Worm (Caenorhabditis elegans) whole organism, late embryonic: ENCODE measurements around the gene gegf-1.

Experiments
- C08G9.2 ChIP-seq: sonication (generic microtip); optimal IDR thresholded peaks from 2 replicates; lab custom pipeline; 2016; ENCODE audit warnings: mild to moderate bottlenecking, missing genetic modification characterization, moderate library complexity, missing compliant biosample characterization
- C38D4.7 ChIP-seq: fragments of 200-800 bp; sonication (Bioruptor generic); optimal IDR thresholded peaks from 2 replicates; lab custom pipeline; 2018; ENCODE audit warnings: mild to moderate bottlenecking, missing genetic modification characterization, moderate library complexity, missing compliant biosample characterization
- ama-1 ChIP-seq: fragments of 150-350 bp; optimal IDR thresholded peaks from 2 replicates; lab custom pipeline; 2014
- ceh-14 ChIP-seq: sonication (generic microtip); optimal IDR thresholded peaks from 2 replicates; lab custom pipeline; 2016; ENCODE audit warnings: missing genotype, missing genetic modification characterization, missing compliant biosample characterization
- ceh-18 ChIP-seq: sonication (generic microtip); optimal IDR thresholded peaks from 2 replicates; lab custom pipeline; 2016; ENCODE audit warnings: missing genetic modification characterization, missing compliant biosample characterization
- ceh-22 ChIP-seq: sonication (generic microtip); optimal IDR thresholded peaks from 2 replicates; lab custom pipeline; 2017; ENCODE audit warnings: missing biosample characterization, missing genetic modification characterization
- ceh-24 ChIP-seq: sonication (generic microtip); optimal IDR thresholded peaks from 2 replicates; lab custom pipeline; 2016; ENCODE audit warnings: mild to moderate bottlenecking, missing genetic modification characterization, missing compliant biosample characterization
- ceh-34 ChIP-seq: sonication (generic microtip); optimal IDR thresholded peaks from 2 replicates; lab custom pipeline; 2016; ENCODE audit warnings: mild to moderate bottlenecking, missing genetic modification characterization, missing compliant biosample characterization
- ceh-48 ChIP-seq: sonication (generic microtip); optimal IDR thresholded peaks from 2 replicates; lab custom pipeline; 2016; ENCODE audit warnings: missing genetic modification characterization, inconsistent platforms, missing compliant biosample characterization
- che-1 ChIP-seq: sonication (generic microtip); optimal IDR thresholded peaks from 2 replicates; lab custom pipeline; 2016; ENCODE audit warnings: mild to moderate bottlenecking, missing genetic modification characterization, missing compliant biosample characterization
- dve-1 ChIP-seq: sonication (generic microtip); optimal IDR thresholded peaks from 2 replicates; lab custom pipeline; 2017; ENCODE audit warnings: antibody characterized with exemption, mild to moderate bottlenecking, missing genetic modification characterization, missing compliant biosample characterization
- elt-2 ChIP-seq: sonication (generic microtip); optimal IDR thresholded peaks from 2 replicates; lab custom pipeline; 2016; ENCODE audit warnings: missing genetic modification reagents, missing genetic modification characterization, missing compliant biosample characterization
- elt-4 ChIP-seq: sonication (generic microtip); optimal IDR thresholded peaks from 2 replicates; lab custom pipeline; 2016; ENCODE audit warnings: missing genetic modification characterization, missing compliant biosample characterization
- ets-4 ChIP-seq: sonication (generic microtip); optimal IDR thresholded peaks from 2 replicates; lab custom pipeline; 2016; ENCODE audit warnings: missing genetic modification characterization, missing compliant biosample characterization
- fkh-6 ChIP-seq: sonication (generic microtip); optimal IDR thresholded peaks from 2 replicates; lab custom pipeline; 2016; ENCODE audit warnings: missing genetic modification characterization, missing compliant biosample characterization
- hlh-8 ChIP-seq: sonication (generic microtip); optimal IDR thresholded peaks from 2 replicates; lab custom pipeline; 2016; ENCODE audit warnings: missing genotype, missing genetic modification characterization, missing compliant biosample characterization
- lim-6 ChIP-seq: sonication (generic microtip); optimal IDR thresholded peaks from 2 replicates; lab custom pipeline; 2016; ENCODE audit warnings: missing genetic modification characterization, missing compliant biosample characterization
- lin-11 ChIP-seq: fragments of 200-800 bp; sonication (Bioruptor generic); optimal IDR thresholded peaks from 2 replicates; lab custom pipeline; 2018; ENCODE audit warnings: mild to moderate bottlenecking, missing genetic modification characterization, missing compliant biosample characterization
- madf-2 ChIP-seq: sonication (generic microtip); optimal IDR thresholded peaks from 2 replicates; lab custom pipeline; 2017; ENCODE audit warnings: missing genetic modification characterization, missing compliant biosample characterization
- mec-3 ChIP-seq: sonication (generic microtip); optimal IDR thresholded peaks from 2 replicates; lab custom pipeline; 2016; ENCODE audit warnings: borderline replicate concordance, missing genetic modification characterization, missing compliant biosample characterization
- nhr-11 ChIP-seq: fragments of 150-350 bp; optimal IDR thresholded peaks from 2 replicates; lab custom pipeline; 2014; ENCODE audit warnings: missing biosample characterization, missing genetic modification characterization
- odd-2 ChIP-seq: sonication (generic microtip); optimal IDR thresholded peaks from 2 replicates; lab custom pipeline; 2017; ENCODE audit warnings: antibody characterized with exemption, mild to moderate bottlenecking, missing genetic modification characterization, missing compliant biosample characterization
- pag-3 ChIP-seq: sonication (generic microtip); optimal IDR thresholded peaks from 2 replicates; lab custom pipeline; 2016; ENCODE audit warnings: missing compliant biosample characterization, missing genetic modification characterization, borderline replicate concordance
- pha-2 ChIP-seq: sonication (generic microtip); optimal IDR thresholded peaks from 2 replicates; lab custom pipeline; 2017; ENCODE audit warnings: mild to moderate bottlenecking, missing genetic modification characterization, missing compliant biosample characterization
- pqm-1 ChIP-seq: sonication (generic microtip); optimal IDR thresholded peaks from 2 replicates; lab custom pipeline; 2016; ENCODE audit warnings: missing genetic modification characterization, missing compliant biosample characterization
- pros-1 ChIP-seq: fragments of 150-350 bp; optimal IDR thresholded peaks from 2 replicates; lab custom pipeline; 2014; ENCODE audit warnings: missing biosample characterization, missing genetic modification reagents, missing genetic modification characterization
- ref-2 ChIP-seq: sonication (generic microtip); optimal IDR thresholded peaks from 2 replicates; lab custom pipeline; 2016; ENCODE audit warnings: missing genetic modification characterization, missing compliant biosample characterization
- sdc-2 ChIP-seq: sonication (generic microtip); optimal IDR thresholded peaks from 2 replicates; lab custom pipeline; 2016; ENCODE audit warnings: missing genotype, missing genetic modification characterization, missing compliant biosample characterization
- sox-2 ChIP-seq: fragments of 200-800 bp; sonication (Bioruptor generic); IDR thresholded peaks from 2 replicates; pipeline ENCODE4 v1.3.6; 2022; ENCODE audit warnings: missing genetic modification reagents, missing genetic modification characterization, missing compliant biosample characterization
- sox-4 ChIP-seq: sonication (generic microtip); optimal IDR thresholded peaks from 2 replicates; lab custom pipeline; 2017; ENCODE audit warnings: mild to moderate bottlenecking, missing genetic modification characterization, inconsistent platforms, missing compliant biosample characterization
- syd-9 ChIP-seq: sonication (generic microtip); optimal IDR thresholded peaks from 2 replicates; lab custom pipeline; 2016; ENCODE audit warnings: mild to moderate bottlenecking, missing genetic modification characterization, moderate library complexity, missing compliant biosample characterization
- tbx-2 ChIP-seq: sonication (generic microtip); optimal IDR thresholded peaks from 2 replicates; lab custom pipeline; 2016; ENCODE audit warnings: missing genetic modification characterization, missing compliant biosample characterization
- ttx-3 ChIP-seq: sonication (generic microtip); optimal IDR thresholded peaks from 2 replicates; lab custom pipeline; 2016; ENCODE audit warnings: missing genetic modification reagents, missing genetic modification characterization, missing compliant biosample characterization
- unc-42 ChIP-seq: sonication (generic microtip); optimal IDR thresholded peaks from 2 replicates; lab custom pipeline; 2016; ENCODE audit warnings: missing genotype, missing genetic modification characterization, missing compliant biosample characterization
- zip-5 ChIP-seq: sonication (generic microtip); optimal IDR thresholded peaks from 2 replicates; lab custom pipeline; 2016; ENCODE audit warnings: missing genetic modification characterization, missing compliant biosample characterization
- ztf-16 ChIP-seq: sonication (generic microtip); optimal IDR thresholded peaks from 2 replicates; lab custom pipeline; 2017; ENCODE audit warnings: missing genetic modification characterization, missing compliant biosample characterization

The gegf-1 gene

DNA sequence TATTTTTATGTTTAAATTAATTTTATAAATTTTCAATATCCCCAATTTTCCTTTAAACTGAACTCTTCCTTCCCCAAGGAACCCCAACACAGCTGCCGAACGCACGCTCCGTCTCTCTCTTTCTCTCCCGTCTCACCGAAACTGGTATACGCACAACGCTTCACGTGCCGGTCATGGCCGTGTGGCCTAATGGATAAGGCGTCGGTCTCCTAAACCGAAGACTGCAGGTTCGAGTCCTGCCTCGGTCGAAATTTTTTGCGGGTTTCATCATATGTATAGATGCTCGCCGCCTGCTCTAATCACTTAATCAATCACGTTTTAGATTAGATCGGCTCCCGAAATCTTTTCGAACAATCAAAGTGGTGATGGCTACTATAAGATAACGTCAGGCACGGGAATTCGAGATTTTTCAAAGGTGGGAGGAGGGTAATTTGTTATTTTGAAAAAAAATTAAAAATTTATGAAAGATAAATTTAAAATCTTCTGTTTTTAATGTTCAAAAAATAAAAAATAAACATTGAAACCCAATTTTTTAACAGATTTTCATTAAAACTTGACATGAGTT, 13.8 kb downstream of the gegf-1 start (continued):
- TF ChIP-seq syd-9 (tag; lab: Kevin White, UChicago) = peak; percentile 88
- TF ChIP-seq ceh-14 = peak; percentile 59
- peak; percentile 14 for TF ChIP-seq pag-3 (tag; lab: Kevin White, UChicago)
- TF ChIP-seq sdc-2 = peak; percentile 82
- TF ChIP-seq fkh-6 (tag; lab: Kevin White, UChicago) = peak; percentile 90
- TF ChIP-seq sox-4 = peak; percentile 92
- TF ChIP-seq elt-4 (tag; lab: Kevin White, UChicago) = no peak
- TF ChIP-seq ceh-22 = no peak
- peak; percentile 91 for TF ChIP-seq ceh-34
- peak; percentile 87 for TF ChIP-seq ceh-48 (tag; lab: Kevin White, UChicago)
- TF ChIP-seq sox-2 = peak; percentile 88
- TF ChIP-seq lin-11 = peak; percentile 90
- TF ChIP-seq nhr-11 (tag; lab: Kevin White, UChicago) = no peak
- TF ChIP-seq pqm-1 = peak; percentile 16
- TF ChIP-seq che-1 (tag; lab: Kevin White, UChicago) = peak; percentile 94
- peak; percentile 93 for TF ChIP-seq ttx-3 (tag; lab: Kevin White, UChicago)
- peak; percentile 74 for TF ChIP-seq ceh-24 (tag; lab: Kevin White, UChicago)
- peak; percentile 96 for TF ChIP-seq elt-2
- peak; percentile 70 for TF ChIP-seq ceh-18
- TF ChIP-seq hlh-8 = peak; percentile 53
- TF ChIP-seq pha-2 (tag; lab: Kevin White, UChicago) = peak; percentile 93
- peak; percentile 42 for TF ChIP-seq unc-42 (tag; lab: Kevin White, UChicago)
- peak; percentile 68 for TF ChIP-seq odd-2

DNA sequence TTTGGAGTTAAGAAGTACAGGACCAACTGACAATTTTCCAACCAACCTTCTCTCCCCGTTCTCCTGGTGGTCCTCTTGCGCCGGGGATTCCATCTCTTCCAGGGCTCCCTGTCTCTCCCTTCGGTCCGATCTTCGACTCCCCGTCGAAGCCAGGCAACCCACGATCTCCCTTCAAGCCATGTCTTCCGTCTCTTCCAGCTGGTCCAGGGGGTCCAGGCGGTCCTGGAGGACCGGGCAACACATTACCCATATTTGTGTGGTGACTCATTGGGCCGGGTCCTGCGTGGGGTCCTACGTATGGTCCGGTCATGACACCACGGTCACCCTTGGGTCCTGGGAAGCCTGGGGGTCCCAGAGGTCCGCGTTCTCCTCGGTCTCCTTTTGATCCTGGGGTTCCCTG, 16.7 kb downstream of the gegf-1 start:
- no peak for TF ChIP-seq pros-1
- peak; percentile 35 for TF ChIP-seq C08G9.2 (tag; lab: Kevin White, UChicago)

DNA sequence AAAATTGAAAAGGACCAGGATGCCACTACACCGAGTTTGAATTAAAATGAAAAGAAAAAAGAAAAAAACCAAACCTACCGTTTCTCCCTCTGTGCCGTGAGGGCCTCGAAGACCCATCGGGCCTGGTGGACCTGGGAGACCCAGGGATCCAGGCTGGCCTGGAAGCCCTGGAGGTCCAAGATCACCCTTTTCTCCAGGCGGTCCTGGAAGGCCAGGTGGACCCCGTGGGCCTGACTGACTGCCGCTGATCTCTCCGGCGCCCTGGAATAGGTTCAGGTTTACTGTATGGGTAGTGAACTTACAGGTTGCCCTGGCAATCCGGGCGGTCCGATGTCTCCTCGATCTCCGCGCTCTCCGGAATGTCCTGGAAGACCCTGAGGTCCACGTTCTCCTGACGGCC, 18.1 kb downstream of the gegf-1 start:
- no peak for TF ChIP-seq syd-9 (tag; lab: Kevin White, UChicago)
- no peak for TF ChIP-seq elt-4 (tag; lab: Kevin White, UChicago)
- TF ChIP-seq mec-3 (tag; lab: Kevin White, UChicago) = peak; percentile 37
- TF ChIP-seq, all 69 proteins: peak for 1

DNA sequence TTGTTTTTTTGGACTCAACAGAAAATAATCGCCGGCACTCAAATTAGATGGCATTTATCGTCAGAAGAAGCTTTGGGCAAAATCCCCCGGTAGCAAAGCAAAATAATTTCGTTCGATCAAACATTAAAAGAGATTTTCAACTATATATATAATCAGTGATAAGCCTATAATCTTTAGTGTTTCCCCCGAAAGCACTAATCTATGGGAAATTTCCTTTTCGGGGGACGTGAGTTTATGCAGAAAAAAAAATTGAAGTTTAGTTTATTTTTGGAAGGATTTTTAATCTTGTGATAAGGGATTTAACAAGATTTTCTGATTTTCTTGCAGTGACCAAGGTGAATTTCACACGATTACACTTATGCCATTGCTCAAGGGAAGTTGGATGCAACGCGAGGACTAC, 23.7 kb downstream of the gegf-1 start:
- TF ChIP-seq odd-2 = no peak
- TF ChIP-seq nhr-11 (tag; lab: Kevin White, UChicago) = no peak
- TF ChIP-seq ref-2 (tag; lab: Kevin White, UChicago) = no peak
- TF ChIP-seq ceh-14 = no peak
- TF ChIP-seq ama-1 = no peak
- no peak for TF ChIP-seq dve-1
- no peak for TF ChIP-seq hlh-8
- TF ChIP-seq C38D4.7 (GFP tag; lab: Kevin White, UChicago) = no peak
- no peak for TF ChIP-seq ceh-48 (tag; lab: Kevin White, UChicago)
- TF ChIP-seq lim-6 (tag; lab: Kevin White, UChicago) = no peak
- TF ChIP-seq sox-4 = no peak
- no peak for TF ChIP-seq ztf-16 (tag; lab: Kevin White, UChicago)
- TF ChIP-seq zip-5 (tag; lab: Kevin White, UChicago) = no peak
- no peak for TF ChIP-seq pag-3 (tag; lab: Kevin White, UChicago)

DNA sequence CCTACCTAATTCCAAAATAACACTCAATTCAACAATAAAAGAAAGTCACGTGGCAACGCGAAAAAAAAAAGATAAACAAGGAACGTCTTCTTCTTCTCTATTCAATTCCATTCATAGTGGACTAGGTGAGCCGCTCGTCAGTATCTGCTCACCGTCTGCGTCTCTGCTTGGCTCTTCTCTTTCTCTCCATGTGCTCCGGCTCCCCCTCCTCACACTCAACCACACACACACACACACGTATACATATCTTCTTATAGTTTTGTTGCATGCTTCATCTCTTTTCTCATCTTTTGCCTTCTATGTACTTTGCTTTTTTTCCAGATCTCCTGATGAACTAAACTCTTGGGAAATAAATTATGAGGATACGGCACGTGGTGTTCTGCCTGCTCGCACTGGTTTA, 25.6 kb downstream of the gegf-1 start, which contains the start of gene daf-1:
Gene daf-1, plus strand, starts transcription at position 322 of the 400 bp plus-strand sequence.
- TF ChIP-seq ets-4 (tag; lab: Kevin White, UChicago) (no peak), tbx-2 (tag; lab: Kevin White, UChicago) (peak; percentile 6), unc-42 (tag; lab: Kevin White, UChicago) (peak; percentile 5), madf-2 (tag; lab: Kevin White, UChicago) (peak; percentile 3), ztf-16 (tag; lab: Kevin White, UChicago) (no peak), ceh-34 (no peak)
